Worm (Caenorhabditis elegans): Measurements from ENCODE around the gene D2062.13.
"Not testable (repeated sequence)": the region's sequence is repeated elsewhere in the genome, so short reads cannot be mapped to it uniquely, and the experiment has no call there.

The D2062.13 gene

DNA sequence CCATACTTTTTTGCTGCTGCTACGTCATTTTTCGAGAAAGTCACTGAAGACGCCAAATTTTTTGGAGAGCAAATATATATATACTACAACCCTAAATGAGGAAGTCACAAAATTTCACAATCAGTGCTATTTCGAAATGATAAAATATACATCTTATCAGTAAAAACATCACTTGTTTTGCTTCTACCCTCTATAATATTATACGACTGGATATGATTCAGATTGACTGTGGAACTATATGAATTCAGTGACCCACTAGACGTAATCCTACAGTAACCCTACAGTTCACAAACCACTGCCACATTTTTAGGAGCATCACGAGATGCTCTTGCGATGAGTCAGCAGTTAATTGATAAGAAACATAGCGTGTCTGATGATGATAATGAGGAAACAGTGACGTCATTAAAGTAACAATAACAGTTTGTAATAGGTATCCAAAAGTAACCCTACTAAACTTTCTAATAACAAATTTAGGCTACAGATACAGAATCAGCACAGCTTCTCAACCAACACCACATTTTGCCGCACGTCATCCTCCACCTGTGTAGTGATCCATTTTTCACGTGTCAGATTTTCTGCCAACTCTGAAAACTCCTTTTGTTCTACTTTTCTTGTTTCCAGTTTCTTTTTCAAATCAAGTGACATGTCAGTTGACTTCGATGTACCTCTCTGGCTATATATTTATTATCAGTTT lies 25.4 kb upstream of the D2062.13 start, which contains the start of the genes F33H12.7 and sri-39 (continued):
- TF ChIP-seq mxl-3 (GFP tag; optimal IDR thresholded peaks at IDR 0.05): peak; percentile 42
- peak in 1 of 2 experiments; percentile 28 for TF ChIP-seq unc-62 (GFP tag; optimal IDR thresholded peaks at IDR 0.05 in 1 of 2)
- no peak for TF ChIP-seq unc-62 (tag; optimal IDR thresholded peaks at IDR 0.05)
- TF ChIP-seq hlh-30 (tag; optimal IDR thresholded peaks at IDR 0.05; ENCODE audit: insufficient read depth): peak; percentile 13

DNA sequence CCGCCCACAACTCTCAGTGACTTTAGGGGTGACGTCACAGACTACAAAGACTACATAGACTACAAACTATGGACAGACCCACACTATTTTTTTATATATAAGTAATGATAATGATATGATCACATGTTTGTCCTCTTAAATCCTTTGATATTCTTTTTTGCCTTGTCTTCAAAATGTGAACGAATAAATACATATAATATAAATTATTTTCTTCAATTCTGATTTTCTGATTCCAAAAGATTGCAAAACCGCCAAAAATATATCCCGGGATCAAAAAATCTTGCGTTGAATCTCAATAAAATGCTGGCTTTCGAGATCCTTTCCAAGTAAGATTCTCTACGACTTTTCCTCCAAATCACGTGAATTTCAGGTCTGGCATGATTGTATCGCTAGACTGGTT lies 12.2 kb upstream of the D2062.13 start, which contains the start of gene F33H12.1:
Gene F33H12.1, plus strand, starts transcription at position 301 of the 400 bp plus-strand sequence.
- not testable (repeated sequence) for TF ChIP-seq mxl-2 (GFP tag; conservative IDR thresholded peaks at IDR 0.05); zip-11 (GFP tag; IDR thresholded peaks at IDR 0.05); F26F4.8 (GFP tag; conservative IDR thresholded peaks at IDR 0.05)

DNA sequence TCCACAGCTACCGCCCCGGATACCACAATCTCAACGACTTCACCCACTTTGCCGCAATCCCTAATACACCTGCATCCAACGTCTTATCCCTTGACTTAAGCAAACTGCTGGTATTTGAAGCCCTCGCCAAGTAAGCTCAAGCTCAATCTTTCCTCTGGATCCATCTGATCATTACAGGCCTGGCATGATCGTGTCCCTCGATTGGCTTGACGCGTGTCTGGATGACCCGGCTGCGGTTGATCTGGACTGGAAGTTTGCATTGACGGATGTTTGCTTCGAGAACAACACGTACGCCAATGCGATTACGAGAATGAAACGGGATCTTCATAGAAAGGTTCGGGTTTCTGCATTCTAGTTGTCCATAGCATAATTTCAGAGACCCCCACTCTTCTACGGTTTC lies 11.4 kb upstream of the D2062.13 start:
- TF ChIP-seq daf-12 (tag; optimal IDR thresholded peaks at IDR 0.05) (no peak), D1046.2 (GFP tag; IDR thresholded peaks at IDR 0.05) (no peak), aha-1 (tag) (peak; percentile 91), madf-9 (GFP tag; conservative IDR thresholded peaks at IDR 0.05) (no peak)

DNA sequence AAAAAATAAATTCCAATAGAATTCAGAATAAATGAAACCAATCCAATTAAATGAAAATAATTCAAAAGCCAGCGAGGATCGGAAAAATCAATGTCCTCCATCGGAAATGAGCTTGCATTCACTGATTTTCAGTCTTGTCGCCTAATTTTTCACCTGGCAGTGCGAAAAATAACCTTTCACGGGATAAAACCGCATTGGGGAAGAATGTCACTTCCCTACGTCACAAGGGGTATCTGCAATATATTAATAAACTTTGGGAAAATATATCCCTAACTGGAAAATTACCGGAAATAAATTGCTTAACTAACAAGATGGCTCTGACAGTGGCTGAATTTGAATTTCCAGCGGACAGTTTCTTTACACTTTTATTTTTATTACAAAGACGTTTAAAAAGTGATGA lies 7.1 kb upstream of the D2062.13 start, which contains the start of gene sri-77:
Gene sri-77, minus strand, starts transcription at position 101 of the 400 bp plus-strand sequence.
- TF ChIP-seq ceh-20 (GFP tag; IDR thresholded peaks at IDR 0.05) (no peak), nhr-111 (GFP tag; optimal IDR thresholded peaks at IDR 0.05) (no peak), sdz-12 (GFP tag; optimal IDR thresholded peaks at IDR 0.05) (no peak), zip-11 (GFP tag; IDR thresholded peaks at IDR 0.05) (no peak), T26A8.4 (GFP tag; IDR thresholded peaks at IDR 0.05) (no peak), lin-13 (GFP tag; optimal IDR thresholded peaks at IDR 0.05) (no peak), ceh-32 (tag; optimal IDR thresholded peaks at IDR 0.05; ENCODE audit: poor library complexity) (no peak), lsy-2 (tag; optimal IDR thresholded peaks at IDR 0.05) (no peak), ztf-11 (tag; optimal IDR thresholded peaks at IDR 0.05) (no peak), Y5F2A.4 (GFP tag; optimal IDR thresholded peaks at IDR 0.05) (no peak)

DNA sequence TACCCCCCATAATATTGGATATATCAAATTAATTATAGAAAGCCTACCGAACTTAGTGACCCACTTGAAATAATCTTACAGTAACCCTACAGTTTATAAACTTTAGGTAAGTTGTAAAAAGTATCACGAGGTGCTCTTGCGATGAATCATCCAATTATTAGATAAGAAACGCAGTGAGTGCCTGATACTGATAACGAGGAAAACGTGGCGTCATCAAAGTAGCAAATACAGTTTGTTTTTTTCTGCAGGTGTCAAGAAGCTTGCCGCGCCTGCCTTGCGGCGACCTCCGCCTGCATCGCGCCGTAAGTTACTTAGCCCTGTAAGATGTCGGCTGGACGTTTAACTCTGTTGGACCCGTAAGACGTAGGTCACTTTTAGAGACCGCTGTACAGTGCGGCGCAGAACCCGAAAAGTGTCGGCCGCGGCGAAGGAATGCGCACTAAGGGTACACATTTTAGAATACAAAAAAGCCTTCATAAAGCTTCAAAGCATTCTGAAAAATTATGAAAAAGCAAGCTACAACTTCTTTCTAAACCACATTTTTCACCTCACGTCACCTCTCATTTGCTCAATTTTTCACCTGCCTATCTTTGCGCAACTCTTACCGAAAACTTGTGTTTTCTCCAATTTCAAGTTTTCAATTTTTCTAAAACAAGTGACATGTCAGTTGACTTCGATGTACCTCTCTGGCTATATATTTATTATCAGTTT lies 2.0 kb upstream of the D2062.13 start, which contains the start of gene sri-38:
Gene sri-38, plus strand, starts transcription at position 661 of the 711 bp plus-strand sequence.
- TF ChIP-seq lin-1 (GFP tag; IDR thresholded peaks at IDR 0.05) (peak; percentile 49; the same call in 1 of the 2 replicates), mdl-1 (tag; optimal IDR thresholded peaks at IDR 0.05) (peak in 1 of 2 experiments; percentile 3), lin-38 (GFP tag; IDR thresholded peaks at IDR 0.05) (no peak), daf-19 (GFP tag; conservative IDR thresholded peaks at IDR 0.05) (no peak), nhr-102 (tag; optimal IDR thresholded peaks at IDR 0.05) (peak; percentile 45), pqm-1 (tag; optimal IDR thresholded peaks at IDR 0.05) (peak; percentile 77), nhr-28 (tag; optimal IDR thresholded peaks at IDR 0.05) (peak; percentile 65), php-3 (GFP tag; IDR thresholded peaks at IDR 0.05) (peak; percentile 72), mxl-3 (GFP tag; optimal IDR thresholded peaks at IDR 0.05) (peak; percentile 17), duxl-1 (tag; optimal IDR thresholded peaks at IDR 0.05; ENCODE audit: poor library complexity) (no peak), dmd-6 (GFP tag; IDR thresholded peaks at IDR 0.05) (peak; percentile 62), daf-16 (GFP tag; optimal IDR thresholded peaks at IDR 0.05) (no peak), daf-16 (tag; optimal IDR thresholded peaks at IDR 0.05) (peak; percentile 49), nhr-111 (GFP tag; optimal IDR thresholded peaks at IDR 0.05) (no peak), lin-15B (tag; optimal IDR thresholded peaks at IDR 0.05) (no peak), fos-1 (tag; optimal IDR thresholded peaks at IDR 0.05) (no peak), hlh-11 (tag; optimal IDR thresholded peaks at IDR 0.05) (peak; percentile 67), lsy-2 (tag; optimal IDR thresholded peaks at IDR 0.05) (no peak)
